Fruit fly (Drosophila melanogaster): ENCODE measurements around the gene Vps45.

DNA sequence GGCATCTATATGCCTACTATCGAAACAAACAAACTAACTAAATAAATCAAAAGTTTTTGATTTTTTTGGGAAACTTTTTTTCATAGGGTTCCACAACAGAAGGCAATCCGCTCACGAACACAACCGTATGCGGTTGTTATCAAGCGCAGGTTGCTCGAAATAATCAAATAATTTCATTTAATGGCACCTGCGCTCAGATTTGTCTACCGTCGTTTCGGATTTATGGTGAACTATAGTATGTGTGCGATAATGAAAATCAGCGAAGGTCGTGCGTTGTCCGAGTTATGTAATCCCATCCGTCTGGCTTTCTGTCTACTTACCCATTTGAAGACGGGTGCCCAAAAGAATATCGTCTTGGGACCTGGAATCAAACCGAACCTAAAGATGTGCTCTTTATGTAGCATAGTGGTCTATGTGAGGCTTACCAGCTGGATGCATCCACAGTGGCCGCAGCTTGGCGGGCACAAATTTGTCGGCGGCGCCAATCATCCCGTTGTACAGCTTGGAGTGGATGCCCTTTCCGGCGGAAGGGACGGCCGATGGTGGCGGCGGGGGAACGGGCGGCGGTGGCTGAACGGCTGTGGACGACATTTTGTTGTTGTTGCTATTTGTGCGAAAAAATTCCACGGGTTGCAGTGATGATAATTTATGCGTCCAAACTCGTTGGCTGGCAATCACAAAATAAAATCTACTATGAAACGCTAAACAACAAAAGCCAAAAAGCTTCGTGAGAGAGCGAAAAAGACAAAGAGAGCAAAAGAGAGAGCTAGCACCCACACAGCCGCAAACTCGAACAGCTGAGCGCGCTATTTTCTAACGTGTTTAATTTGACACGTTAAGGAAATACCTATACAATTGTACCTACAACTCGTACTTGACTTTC is 9.4 kb downstream of the Vps45 start:
- no peak for TF ChIP-seq CG31627 (GFP tag; optimal IDR thresholded peaks at IDR 0.05)
- 0 out of 3 replicates have a peak, but pooled peaks have one; percentile 23 for TF ChIP-seq eg (GFP tag; IDR thresholded peaks at IDR 0.05)
- no peak for TF ChIP-seq CG8632 (GFP tag; optimal IDR thresholded peaks at IDR 0.05)
- TF ChIP-seq esn (GFP tag; optimal IDR thresholded peaks at IDR 0.05) = no peak
- no peak for TF ChIP-seq Hr38 (GFP tag; optimal IDR thresholded peaks at IDR 0.05)
- no peak for TF ChIP-seq CG32006 (GFP tag; optimal IDR thresholded peaks at IDR 0.05)
- no peak for TF ChIP-seq CG6276 (GFP tag; optimal IDR thresholded peaks at IDR 0.05)
- no peak for TF ChIP-seq OdsH (GFP tag; optimal IDR thresholded peaks at IDR 0.05)

Data from whole organism, prepupa.